Fruit fly (Drosophila melanogaster) whole organism, embryonic: Measurements from ENCODE around the gene Smvt.
A peak's percentile ranks its signal among the peaks of the same experiment; 100 is the strongest.

Source experiments
- Atf3 ChIP-seq: fragments of 200-800 bp; sonication (Bioruptor generic); optimal IDR thresholded peaks from 3 replicates; lab custom pipeline; 2016; ENCODE audit warnings: missing biosample characterization, missing genetic modification characterization
- CG12299 ChIP-seq: fragments of 200-800 bp; sonication (Bioruptor generic); optimal IDR thresholded peaks from 2 replicates; lab custom pipeline; 2018; ENCODE audit warnings: missing biosample characterization, mild to moderate bottlenecking, missing genetic modification characterization
- CG15073 ChIP-seq: fragments of 200-800 bp; sonication (Bioruptor generic); optimal IDR thresholded peaks from 2 replicates; lab custom pipeline; 2016; ENCODE audit warnings: missing biosample characterization, missing genetic modification characterization
- CG15269 ChIP-seq: fragments of 200-800 bp; sonication (Bioruptor generic); optimal IDR thresholded peaks from 2 replicates; lab custom pipeline; 2018; ENCODE audit warnings: missing biosample characterization, mild to moderate bottlenecking, missing genetic modification characterization, moderate library complexity
- CG1529 ChIP-seq: fragments of 200-800 bp; sonication (Bioruptor generic); optimal IDR thresholded peaks from 3 replicates; lab custom pipeline; 2018; ENCODE audit warnings: missing biosample characterization, missing genetic modification characterization
- CG1603 ChIP-seq: fragments of 200-800 bp; sonication (Bioruptor generic); optimal IDR thresholded peaks from 2 replicates; lab custom pipeline; 2019; ENCODE audit warnings: missing biosample characterization, mild to moderate bottlenecking, missing genetic modification characterization, moderate library complexity
- CG1647 ChIP-seq: fragments of 200-800 bp; sonication (Bioruptor generic); optimal IDR thresholded peaks from 3 replicates; lab custom pipeline; 2016; ENCODE audit warnings: missing biosample characterization, missing genetic modification characterization
- CG17359 ChIP-seq: fragments of 200-800 bp; sonication (Bioruptor generic); optimal IDR thresholded peaks from 3 replicates; lab custom pipeline; 2018; ENCODE audit warnings: missing biosample characterization, mild to moderate bottlenecking, missing genetic modification characterization, moderate library complexity
- CG17612 ChIP-seq: fragments of 200-800 bp; sonication (Bioruptor generic); IDR thresholded peaks from 2 replicates; pipeline ENCODE4 v1.3.6; 2022; ENCODE audit warnings: missing biosample characterization, missing genetic modification characterization
- CG2202 ChIP-seq: fragments of 200-800 bp; sonication (Bioruptor generic); optimal IDR thresholded peaks from 2 replicates; lab custom pipeline; 2018; ENCODE audit warnings: missing biosample characterization, mild to moderate bottlenecking, missing genetic modification characterization
- CG30431 ChIP-seq: fragments of 200-800 bp; sonication (Bioruptor generic); optimal IDR thresholded peaks from 2 replicates; lab custom pipeline; 2017; ENCODE audit warnings: missing biosample characterization, missing genetic modification characterization
- CG33213 ChIP-seq: fragments of 200-800 bp; sonication (Bioruptor generic); optimal IDR thresholded peaks from 3 replicates; lab custom pipeline; 2016; ENCODE audit warnings: missing biosample characterization, missing genetic modification characterization
- CG4282 ChIP-seq: fragments of 200-800 bp; sonication (Bioruptor generic); optimal IDR thresholded peaks from 2 replicates; lab custom pipeline; 2016; ENCODE audit warnings: missing biosample characterization, missing genetic modification characterization
- CG4404 ChIP-seq: fragments of 200-800 bp; sonication (Bioruptor generic); IDR thresholded peaks from 2 replicates; pipeline ENCODE4 v1.3.6; 2022; ENCODE audit warnings: missing biosample characterization, missing genetic modification characterization
- CG4707 ChIP-seq: fragments of 200-800 bp; sonication (Bioruptor generic); optimal IDR thresholded peaks from 2 replicates; lab custom pipeline; 2018; ENCODE audit warnings: missing biosample characterization, mild to moderate bottlenecking, missing genetic modification characterization, moderate library complexity
- CG5180 ChIP-seq: fragments of 200-800 bp; sonication (Bioruptor generic); optimal IDR thresholded peaks from 3 replicates; lab custom pipeline; 2017; ENCODE audit warnings: missing biosample characterization, missing genetic modification characterization, mild to moderate bottlenecking, moderate library complexity, missing genetic modification reagents
- CG6813 ChIP-seq: fragments of 200-800 bp; sonication (Bioruptor generic); optimal IDR thresholded peaks from 2 replicates; lab custom pipeline; 2017; ENCODE audit warnings: missing biosample characterization, missing genetic modification characterization, mild to moderate bottlenecking, moderate library complexity, missing genetic modification reagents
- CG7963 ChIP-seq: fragments of 200-800 bp; sonication (Bioruptor generic); IDR thresholded peaks from 3 replicates; pipeline ENCODE4 v1.3.6; 2022; ENCODE audit warnings: missing biosample characterization, missing genetic modification characterization; ENCODE audit not compliant: partially characterized antibody
- CG7987 ChIP-seq: fragments of 200-800 bp; sonication (Bioruptor generic); optimal IDR thresholded peaks from 2 replicates; lab custom pipeline; 2018; ENCODE audit warnings: missing biosample characterization, mild to moderate bottlenecking, missing genetic modification characterization, moderate library complexity
- CG8388 ChIP-seq: fragments of 200-800 bp; sonication (Bioruptor generic); optimal IDR thresholded peaks from 2 replicates; lab custom pipeline; 2019; ENCODE audit warnings: missing biosample characterization, mild to moderate bottlenecking, missing genetic modification characterization, moderate library complexity
- CG9215 ChIP-seq: fragments of 200-800 bp; sonication (Bioruptor generic); IDR thresholded peaks from 2 replicates; pipeline ENCODE4 v1.3.6; 2022; ENCODE audit warnings: missing biosample characterization, missing genetic modification characterization
- Dp ChIP-seq: fragments of 200-800 bp; sonication (Bioruptor generic); optimal IDR thresholded peaks from 2 replicates; lab custom pipeline; 2018; ENCODE audit warnings: missing biosample characterization, mild to moderate bottlenecking, missing genetic modification characterization, moderate library complexity
- Ets65A ChIP-seq: fragments of 200-800 bp; sonication (Bioruptor generic); peaks from one replicate; lab custom pipeline; 2016; ENCODE audit warnings: missing biosample characterization, missing genetic modification characterization
- GATAe ChIP-seq: fragments of 200-800 bp; sonication (Bioruptor generic); conservative IDR thresholded peaks from 2 replicates; pipeline ENCODE4 v1.3.6; 2022; ENCODE audit warnings: missing biosample characterization, missing genetic modification characterization
- HLHmδ ChIP-seq: fragments of 200-800 bp; sonication (Bioruptor generic); optimal IDR thresholded peaks from 2 replicates; lab custom pipeline; 2018; ENCODE audit warnings: missing biosample characterization, mild to moderate bottlenecking, missing genetic modification characterization, moderate library complexity
- Hr78 ChIP-seq, 2 experiments: fragments of 200-800 bp in 1 of 2; fragments of >200 bp in 1 of 2; sonication (Bioruptor generic) in 1 of 2; optimal IDR thresholded peaks; 2 replicates each; lab custom pipeline; 2017 to 2019; ENCODE audit warnings: missing biosample characterization in 2 of 2, missing genetic modification characterization in 2 of 2, mild to moderate bottlenecking in 1 of 2, moderate library complexity in 1 of 2
- Kr ChIP-seq: fragments of 200-800 bp; sonication (Bioruptor generic); optimal IDR thresholded peaks from 2 replicates; lab custom pipeline; 2017; ENCODE audit warnings: missing biosample characterization, mild to moderate bottlenecking, missing genetic modification characterization
- Nf-YC ChIP-seq: fragments of 200-800 bp; optimal IDR thresholded peaks from 3 replicates; lab custom pipeline; 2019; ENCODE audit warnings: missing biosample characterization, mild to moderate bottlenecking, missing genetic modification characterization, moderate library complexity
- Pdp1 ChIP-seq, 2 experiments: fragments of 200-800 bp; sonication (Bioruptor generic); optimal IDR thresholded peaks; 3 replicates each; lab custom pipeline; 2016; ENCODE audit warnings: missing biosample characterization in 2 of 2, missing genetic modification characterization in 2 of 2, mild to moderate bottlenecking in 1 of 2, moderate library complexity in 1 of 2
- abd-A ChIP-seq: fragments of 200-800 bp; sonication (Bioruptor generic); optimal IDR thresholded peaks from 3 replicates; lab custom pipeline; 2019; ENCODE audit warnings: missing biosample characterization, mild to moderate bottlenecking, missing genetic modification characterization, moderate library complexity
- az2 ChIP-seq: fragments of 200-800 bp; sonication (Bioruptor generic); optimal IDR thresholded peaks from 3 replicates; lab custom pipeline; 2016; ENCODE audit warnings: missing biosample characterization, missing genetic modification characterization
- btn ChIP-seq: fragments of 200-800 bp; sonication (Bioruptor generic); optimal IDR thresholded peaks from 2 replicates; lab custom pipeline; 2016; ENCODE audit warnings: missing biosample characterization, missing genetic modification characterization
- ci ChIP-seq: fragments of 200-800 bp; sonication (Bioruptor generic); IDR thresholded peaks from 3 replicates; pipeline ENCODE4 v1.3.6; 2022; ENCODE audit warnings: missing biosample characterization, missing genetic modification characterization
- dysf ChIP-seq: fragments of 200-800 bp; sonication (Bioruptor generic); IDR thresholded peaks from 3 replicates; pipeline ENCODE4 v1.3.6; 2022; ENCODE audit warnings: missing biosample characterization, missing genetic modification characterization
- fd64A ChIP-seq: fragments of 200-800 bp; sonication (Bioruptor generic); optimal IDR thresholded peaks from 3 replicates; lab custom pipeline; 2018; ENCODE audit warnings: missing biosample characterization, mild to moderate bottlenecking, missing genetic modification characterization
- fu2 ChIP-seq: fragments of 200-800 bp; sonication (Bioruptor generic); optimal IDR thresholded peaks from 2 replicates; lab custom pipeline; 2016; ENCODE audit warnings: missing biosample characterization, missing genetic modification characterization
- grau ChIP-seq: fragments of 200-800 bp; optimal IDR thresholded peaks from 3 replicates; lab custom pipeline; 2019; ENCODE audit warnings: missing biosample characterization, mild to moderate bottlenecking, missing genetic modification characterization, moderate library complexity
- gsb ChIP-seq: fragments of 200-800 bp; sonication (Bioruptor generic); IDR thresholded peaks from 2 replicates; pipeline ENCODE4 v1.3.6; 2022; ENCODE audit warnings: missing biosample characterization, missing genetic modification characterization
- ham ChIP-seq: fragments of 200-800 bp; sonication (Bioruptor generic); IDR thresholded peaks from 2 replicates; pipeline ENCODE4 v1.3.6; 2022; ENCODE audit warnings: missing biosample characterization, missing genetic modification characterization
- hbn ChIP-seq: fragments of 200-800 bp; sonication (Bioruptor generic); IDR thresholded peaks from 2 replicates; pipeline ENCODE4 v1.3.6; 2022; ENCODE audit warnings: missing biosample characterization, missing genetic modification characterization; ENCODE audit not compliant: partially characterized antibody
- knrl ChIP-seq: fragments of 200-800 bp; sonication (Bioruptor generic); IDR thresholded peaks from 3 replicates; pipeline ENCODE4 v1.3.6; 2022; ENCODE audit warnings: missing biosample characterization, missing genetic modification characterization; ENCODE audit not compliant: partially characterized antibody
- lbe ChIP-seq: fragments of 200-800 bp; sonication (Bioruptor generic); optimal IDR thresholded peaks from 2 replicates; lab custom pipeline; 2016; ENCODE audit warnings: missing biosample characterization, mild to moderate bottlenecking, missing genetic modification characterization
- mirr ChIP-seq: fragments of 200-800 bp; sonication (Bioruptor generic); optimal IDR thresholded peaks from 3 replicates; lab custom pipeline; 2018; ENCODE audit warnings: missing biosample characterization, mild to moderate bottlenecking, missing genetic modification characterization
- mld ChIP-seq: fragments of 200-800 bp; sonication (Bioruptor generic); IDR thresholded peaks from 3 replicates; pipeline ENCODE4 v1.3.6; 2022; ENCODE audit warnings: missing biosample characterization, missing genetic modification characterization; ENCODE audit not compliant: partially characterized antibody
- onecut ChIP-seq: fragments of 200-800 bp; sonication (Bioruptor generic); IDR thresholded peaks from 2 replicates; pipeline ENCODE4 v1.3.6; 2022; ENCODE audit warnings: missing biosample characterization, missing genetic modification characterization
- pnt ChIP-seq: fragments of 200-800 bp; sonication (Bioruptor generic); optimal IDR thresholded peaks from 3 replicates; lab custom pipeline; 2016; ENCODE audit warnings: missing biosample characterization, missing genetic modification characterization
- sr ChIP-seq: fragments of 200-800 bp; sonication (Bioruptor generic); IDR thresholded peaks from 3 replicates; pipeline ENCODE4 v1.3.6; 2022; ENCODE audit warnings: missing biosample characterization, missing genetic modification characterization
- tx ChIP-seq: fragments of 200-800 bp; sonication (Bioruptor generic); optimal IDR thresholded peaks from 2 replicates; lab custom pipeline; 2016; ENCODE audit warnings: missing biosample characterization, missing genetic modification characterization
- zen2 ChIP-seq: fragments of 200-800 bp; sonication (Bioruptor generic); IDR thresholded peaks from 3 replicates; pipeline ENCODE4 v1.3.6; 2022; ENCODE audit warnings: missing biosample characterization, missing genetic modification characterization; ENCODE audit not compliant: partially characterized antibody
- zfh1 ChIP-seq: fragments of 200-800 bp; sonication (Bioruptor generic); IDR thresholded peaks from 3 replicates; pipeline ENCODE4 v1.3.6; 2022; ENCODE audit warnings: missing biosample characterization, missing genetic modification characterization

Gene Smvt

dm6 chr3R:31758587-31759167, 2.7 kb downstream of the Smvt start, which contains the start of gene CG2187 (continued):
- TF ChIP-seq CG12299 = no peak
- peak in 1 of 2 experiments; percentile 35 for TF ChIP-seq Pdp1 (GFP tag; optimal IDR thresholded peaks at IDR 0.05; lab: Kevin White, UChicago)
- no peak for TF ChIP-seq pnt (GFP tag; lab: Kevin White, UChicago)
- TF ChIP-seq az2 (GFP tag; lab: Kevin White, UChicago) = no peak
- no peak for TF ChIP-seq CG15073 (GFP tag; lab: Kevin White, UChicago)
- TF ChIP-seq btn = no peak
- TF ChIP-seq Atf3 = no peak
- no peak for TF ChIP-seq CG15269
- TF ChIP-seq CG4707 (GFP tag; lab: Kevin White, UChicago) = peak; percentile 3
- TF ChIP-seq Nf-YC (tag; lab: Kevin White, UChicago) = no peak
- TF ChIP-seq Dp = no peak
- no peak for TF ChIP-seq grau
- no peak for TF ChIP-seq CG30431 (GFP tag; lab: Kevin White, UChicago)
- no peak for TF ChIP-seq fu2 (GFP tag; lab: Kevin White, UChicago)
- TF ChIP-seq hbn (GFP tag; lab: Robert Waterston, UW) = no peak
- TF ChIP-seq Kr (GFP tag; lab: Kevin White, UChicago) = no peak
- TF ChIP-seq CG4282 (GFP tag; lab: Kevin White, UChicago) = no peak
- no peak for TF ChIP-seq Ets65A
- TF ChIP-seq fd64A (GFP tag; lab: Kevin White, UChicago) = peak; percentile 46
- no peak for TF ChIP-seq mld (GFP tag; lab: Robert Waterston, UW)
- no peak for TF ChIP-seq CG9215
- no peak for TF ChIP-seq sr (GFP tag; lab: Robert Waterston, UW)
- TF ChIP-seq CG8388 (GFP tag; lab: Kevin White, UChicago) = no peak
- TF ChIP-seq CG17359 (tag; lab: Kevin White, UChicago) = no peak
- no peak for TF ChIP-seq zfh1 (GFP tag; lab: Robert Waterston, UW)
- TF ChIP-seq lbe (GFP tag; lab: Kevin White, UChicago) = no peak
- no peak for TF ChIP-seq CG33213 (GFP tag; lab: Kevin White, UChicago)
- TF ChIP-seq ham (GFP tag; lab: Robert Waterston, UW) = no peak
- TF ChIP-seq zen2 (GFP tag; lab: Robert Waterston, UW) = no peak
- no peak for TF ChIP-seq abd-A
- no peak for TF ChIP-seq CG1529 (GFP tag; lab: Kevin White, UChicago)
- no peak for TF ChIP-seq dysf (GFP tag; lab: Robert Waterston, UW)
- TF ChIP-seq tx (GFP tag; lab: Kevin White, UChicago) = no peak
- TF ChIP-seq Hr78 (GFP tag; optimal IDR thresholded peaks at IDR 0.05; lab: Kevin White, UChicago) = peak in 1 of 2 experiments; percentile 9
- no peak for TF ChIP-seq HLHmδ (GFP tag; lab: Kevin White, UChicago)
- no peak for TF ChIP-seq CG1647 (GFP tag; lab: Kevin White, UChicago)
- peak; percentile 18 for TF ChIP-seq CG1603 (tag; lab: Kevin White, UChicago)
- no peak for TF ChIP-seq knrl (GFP tag; lab: Robert Waterston, UW)
- TF ChIP-seq CG17612 (GFP tag; lab: Robert Waterston, UW) = no peak
- TF ChIP-seq CG6813 (GFP tag; lab: Kevin White, UChicago) = peak; percentile 39
- no peak for TF ChIP-seq CG5180 (GFP tag; lab: Kevin White, UChicago)
- peak; percentile 20; the same call in 1 of the 2 replicates for TF ChIP-seq onecut (GFP tag; lab: Robert Waterston, UW)
- peak; percentile 0 for TF ChIP-seq mirr
- no peak for TF ChIP-seq CG4404 (GFP tag; lab: Robert Waterston, UW)
- TF ChIP-seq gsb (GFP tag; lab: Robert Waterston, UW) = no peak
- no peak for TF ChIP-seq CG7963
- no peak for TF ChIP-seq GATAe (GFP tag; lab: Robert Waterston, UW)
- peak; percentile 60 for TF ChIP-seq ci (GFP tag; lab: Robert Waterston, UW)
- peak; percentile 18 for TF ChIP-seq CG7987 (GFP tag; lab: Kevin White, UChicago)
- no peak for TF ChIP-seq CG2202
